Worm (Caenorhabditis elegans): ENCODE results near the gene C01G10.18.

Gene C01G10.18

ce11 chrV:15090457-15090856 is 1.9 kb upstream of the C01G10.18 start, which contains the start of gene C01G10.17:
TSS of gene C01G10.17 (plus strand) at chrV:15090757.
- TF ChIP-seq unc-62 (GFP tag; optimal IDR thresholded peaks at IDR 0.05), result no peak

ce11 chrV:15089438-15089837 is 925 bp upstream of the C01G10.18 start, which contains the start of the genes C01G10.5 and C01G10.4:
TSS of gene C01G10.5 (minus strand) at chrV:15089538.
TSS of gene C01G10.4 (plus strand) at chrV:15089740.
- no peak for TF ChIP-seq unc-62 (GFP tag; optimal IDR thresholded peaks at IDR 0.05)

- no peak for TF ChIP-seq unc-62 (GFP tag; optimal IDR thresholded peaks at IDR 0.05)
These were observed 1.3 kb downstream of the C01G10.18 start, which contains the start of the genes C01G10.15 and C01G10.6 for ce11 chrV:15087207-15087706. TSS of gene C01G10.15 (minus strand) at chrV:15087307. TSS of gene C01G10.6 (plus strand) at chrV:15087656.

- TF ChIP-seq unc-62 (GFP tag; optimal IDR thresholded peaks at IDR 0.05), result no peak
These were observed 3.1 kb downstream of the C01G10.18 start, which contains the start of the genes ahsa-1 and C01G10.7 for ce11 chrV:15085335-15085800. TSS of gene ahsa-1 (minus strand) at chrV:15085385. TSS of gene C01G10.7 (plus strand) at chrV:15085747.

- TF ChIP-seq unc-62 (GFP tag; optimal IDR thresholded peaks at IDR 0.05), result no peak
These were observed 4.9 kb downstream of the C01G10.18 start for ce11 chrV:15083659-15084058.

- no peak for TF ChIP-seq unc-62 (GFP tag; optimal IDR thresholded peaks at IDR 0.05)
These were observed 6.2 kb downstream of the C01G10.18 start, which contains the start of the genes C01G10.10 and C01G10.9 for ce11 chrV:15082291-15082690. TSS of gene C01G10.10 (minus strand) at chrV:15082441. TSS of gene C01G10.9 (plus strand) at chrV:15082530.

ce11 chrV:15078560-15078959 is 10.0 kb downstream of the C01G10.18 start:
- TF ChIP-seq unc-62 (GFP tag; optimal IDR thresholded peaks at IDR 0.05), result no peak

ce11 chrV:15074907-15075306 is 13.6 kb downstream of the C01G10.18 start:
- TF ChIP-seq unc-62 (GFP tag; optimal IDR thresholded peaks at IDR 0.05), result no peak

- no peak for TF ChIP-seq unc-62 (GFP tag; optimal IDR thresholded peaks at IDR 0.05)
These were observed 15.8 kb downstream of the C01G10.18 start for ce11 chrV:15072738-15073137.

ce11 chrV:15071015-15071810 is 17.3 kb downstream of the C01G10.18 start, which contains the start of gene unc-76:
TSS of gene unc-76 (plus strand) at chrV:15071760.
- no peak for TF ChIP-seq unc-62 (GFP tag; optimal IDR thresholded peaks at IDR 0.05)

- no peak for TF ChIP-seq unc-62 (GFP tag; optimal IDR thresholded peaks at IDR 0.05)
These were observed 19.0 kb downstream of the C01G10.18 start for ce11 chrV:15069435-15069985.

- no peak for TF ChIP-seq unc-62 (GFP tag; optimal IDR thresholded peaks at IDR 0.05)
These were observed 20.1 kb downstream of the C01G10.18 start, which contains the start of gene dnj-3 for ce11 chrV:15068378-15068777. TSS of gene dnj-3 (plus strand) at chrV:15068678.

- no peak for TF ChIP-seq unc-62 (GFP tag; optimal IDR thresholded peaks at IDR 0.05)
These were observed 21.3 kb downstream of the C01G10.18 start, which contains the start of gene C25D7.10 for ce11 chrV:15067165-15067564. TSS of gene C25D7.10 (plus strand) at chrV:15067465.

ce11 chrV:15065837-15066348 is 22.6 kb downstream of the C01G10.18 start, which contains the start of gene otub-1:
TSS of gene otub-1 (plus strand) at chrV:15066298.
- TF ChIP-seq unc-62 (GFP tag; optimal IDR thresholded peaks at IDR 0.05), result no peak

ce11 chrV:15065068-15065744 is 23.3 kb downstream of the C01G10.18 start, which contains the start of gene C25D7.9:
TSS of gene C25D7.9 (plus strand) at chrV:15065135.
- TF ChIP-seq unc-62 (GFP tag; optimal IDR thresholded peaks at IDR 0.05), result no peak

Measured in whole organism, dauer.